Worm (Caenorhabditis elegans) whole organism, L2 larva: Measurements from ENCODE around the gene D1054.1.

Experiments
- C34F6.9 ChIP-seq: fragments of 150-350 bp; optimal IDR thresholded peaks from 2 replicates; lab custom pipeline; 2014; ENCODE audit warnings: missing biosample characterization, missing genetic modification characterization
- F13H6.1 ChIP-seq: sonication (generic microtip); optimal IDR thresholded peaks from 2 replicates; lab custom pipeline; 2016; ENCODE audit warnings: missing genetic modification characterization, missing compliant biosample characterization
- R02D3.7 ChIP-seq: fragments of 150-350 bp; optimal IDR thresholded peaks from 2 replicates; lab custom pipeline; 2014; ENCODE audit warnings: missing biosample characterization, missing genetic modification characterization
- Y55F3AM.14 ChIP-seq: fragments of 200-800 bp; sonication (Bioruptor generic); optimal IDR thresholded peaks from 2 replicates; lab custom pipeline; 2018; ENCODE audit warnings: mild to moderate bottlenecking, missing genetic modification characterization, missing compliant biosample characterization
- ZK546.5 ChIP-seq: sonication (generic microtip); optimal IDR thresholded peaks from 2 replicates; lab custom pipeline; 2017; ENCODE audit warnings: missing biosample characterization, missing genetic modification characterization
- alr-1 ChIP-seq: fragments of 150-350 bp; optimal IDR thresholded peaks from 2 replicates; lab custom pipeline; 2014; ENCODE audit warnings: missing biosample characterization, missing genetic modification characterization
- aly-2 ChIP-seq: fragments of 150-350 bp; optimal IDR thresholded peaks from 2 replicates; lab custom pipeline; 2014; ENCODE audit warnings: missing biosample characterization, missing genetic modification characterization
- ama-1 ChIP-seq: fragments of 150-350 bp; optimal IDR thresholded peaks from 2 replicates; lab custom pipeline; 2018; ENCODE audit warnings: inconsistent platforms
- blmp-1 ChIP-seq: sonication (generic microtip); optimal IDR thresholded peaks from 2 replicates; lab custom pipeline; 2017; ENCODE audit warnings: missing genetic modification characterization, mild to moderate bottlenecking, missing compliant biosample characterization, antibody characterized with exemption, moderate library complexity; ENCODE audit not compliant: insufficient read depth
- ceh-16 ChIP-seq: fragments of 150-350 bp; optimal IDR thresholded peaks from 2 replicates; lab custom pipeline; 2014; ENCODE audit warnings: missing biosample characterization, missing genetic modification characterization
- ceh-82 ChIP-seq: fragments of 150-350 bp; optimal IDR thresholded peaks from 2 replicates; lab custom pipeline; 2014; ENCODE audit warnings: missing biosample characterization, missing genetic modification characterization
- crh-2 ChIP-seq: sonication (generic microtip); optimal IDR thresholded peaks from 2 replicates; lab custom pipeline; 2017; ENCODE audit warnings: missing biosample characterization, missing genetic modification characterization
- dmd-4 ChIP-seq: sonication (generic microtip); optimal IDR thresholded peaks from 2 replicates; lab custom pipeline; 2017; ENCODE audit warnings: missing biosample characterization, missing genetic modification characterization
- egl-27 ChIP-seq: sonication (generic microtip); optimal IDR thresholded peaks from 3 replicates; lab custom pipeline; 2017; ENCODE audit warnings: missing biosample characterization, missing genetic modification reagents, missing genetic modification characterization
- elt-1 ChIP-seq: fragments of 150-350 bp; optimal IDR thresholded peaks from 2 replicates; lab custom pipeline; 2014; ENCODE audit warnings: missing biosample characterization, missing genetic modification characterization
- elt-3 ChIP-seq: sonication (generic microtip); optimal IDR thresholded peaks from 2 replicates; lab custom pipeline; 2017; ENCODE audit warnings: missing biosample characterization, missing genetic modification characterization
- fos-1 ChIP-seq: fragments of 150-350 bp; optimal IDR thresholded peaks from 2 replicates; lab custom pipeline; 2014; ENCODE audit warnings: missing biosample characterization, missing genetic modification characterization
- gmeb-1 ChIP-seq: fragments of 150-350 bp; optimal IDR thresholded peaks from 2 replicates; lab custom pipeline; 2014; ENCODE audit warnings: missing biosample characterization, missing genetic modification characterization
- lin-11 ChIP-seq: fragments of 150-350 bp; sonication (generic microtip); optimal IDR thresholded peaks from 2 replicates; lab custom pipeline; 2014; ENCODE audit warnings: missing biosample characterization, missing genetic modification characterization, inconsistent platforms, mixed read lengths
- lin-13 ChIP-seq: fragments of 150-350 bp; optimal IDR thresholded peaks from 2 replicates; lab custom pipeline; 2014; ENCODE audit warnings: missing biosample characterization, missing genetic modification reagents, missing genetic modification characterization
- lin-39 ChIP-seq: fragments of 150-350 bp; optimal IDR thresholded peaks from 2 replicates; lab custom pipeline; 2014; ENCODE audit warnings: missing biosample characterization, missing genetic modification reagents, missing genetic modification characterization
- lsy-2 ChIP-seq, 2 experiments: fragments of 150-350 bp in 1 of 2; sonication (generic microtip) in 1 of 2; optimal IDR thresholded peaks; 2 replicates each; lab custom pipeline; 2014 to 2017; ENCODE audit warnings: missing biosample characterization in 2 of 2, missing genetic modification characterization in 2 of 2
- mab-5 ChIP-seq: fragments of 150-350 bp; optimal IDR thresholded peaks from 2 replicates; lab custom pipeline; 2014; ENCODE audit warnings: missing biosample characterization, missing genetic modification characterization
- mbf-1 ChIP-seq: sonication (generic microtip); optimal IDR thresholded peaks from 2 replicates; lab custom pipeline; 2017; ENCODE audit warnings: missing biosample characterization, missing genetic modification characterization
- mdl-1 ChIP-seq, 2 experiments: fragments of 150-350 bp in 1 of 2; sonication (generic microtip) in 1 of 2; optimal IDR thresholded peaks; 2 replicates each; lab custom pipeline; 2017; ENCODE audit warnings: missing biosample characterization in 2 of 2, missing genetic modification characterization in 2 of 2
- nhr-10 ChIP-seq: sonication (generic microtip); optimal IDR thresholded peaks from 2 replicates; lab custom pipeline; 2017; ENCODE audit warnings: missing biosample characterization, missing genetic modification characterization
- nhr-11 ChIP-seq: fragments of 150-350 bp; optimal IDR thresholded peaks from 2 replicates; lab custom pipeline; 2014; ENCODE audit warnings: missing biosample characterization, missing genetic modification characterization
- nhr-12 ChIP-seq: fragments of 150-350 bp; optimal IDR thresholded peaks from 2 replicates; lab custom pipeline; 2014; ENCODE audit warnings: missing biosample characterization, missing genetic modification characterization
- nhr-129 ChIP-seq: fragments of 150-350 bp; optimal IDR thresholded peaks from 2 replicates; lab custom pipeline; 2014; ENCODE audit warnings: missing biosample characterization, missing genetic modification characterization
- nhr-21 ChIP-seq: fragments of 150-350 bp; optimal IDR thresholded peaks from 2 replicates; lab custom pipeline; 2014; ENCODE audit warnings: missing biosample characterization, missing genetic modification characterization
- nhr-23 ChIP-seq: fragments of 150-350 bp; optimal IDR thresholded peaks from 2 replicates; lab custom pipeline; 2014; ENCODE audit warnings: missing biosample characterization, missing genetic modification reagents, missing genetic modification characterization
- nhr-237 ChIP-seq: fragments of 150-350 bp; optimal IDR thresholded peaks from 2 replicates; lab custom pipeline; 2014; ENCODE audit warnings: missing biosample characterization, missing genetic modification characterization
- nhr-25 ChIP-seq: fragments of 150-350 bp; sonication (generic microtip); optimal IDR thresholded peaks from 3 replicates; lab custom pipeline; 2014; ENCODE audit warnings: missing biosample characterization, missing genetic modification characterization
- nhr-6 ChIP-seq: fragments of 150-350 bp; optimal IDR thresholded peaks from 2 replicates; lab custom pipeline; 2014; ENCODE audit warnings: missing biosample characterization, missing genetic modification characterization
- nhr-77 ChIP-seq: fragments of 150-350 bp; optimal IDR thresholded peaks from 2 replicates; lab custom pipeline; 2014; ENCODE audit warnings: missing biosample characterization, missing genetic modification characterization
- peb-1 ChIP-seq: fragments of 150-350 bp; optimal IDR thresholded peaks from 2 replicates; lab custom pipeline; 2014; ENCODE audit warnings: missing biosample characterization, missing genetic modification characterization
- sem-4 ChIP-seq: fragments of 150-350 bp; optimal IDR thresholded peaks from 2 replicates; lab custom pipeline; 2014; ENCODE audit warnings: missing biosample characterization, missing genetic modification reagents, missing genetic modification characterization
- skn-1 ChIP-seq: sonication (generic microtip); optimal IDR thresholded peaks from 2 replicates; lab custom pipeline; 2017; ENCODE audit warnings: missing biosample characterization, missing genetic modification characterization
- sma-3 ChIP-seq: sonication (generic microtip); optimal IDR thresholded peaks from 2 replicates; lab custom pipeline; 2016; ENCODE audit warnings: missing genetic modification reagents, missing genetic modification characterization, missing compliant biosample characterization
- sma-9 ChIP-seq, 2 experiments: fragments of 150-350 bp in 1 of 2; sonication (generic microtip) in 1 of 2; optimal IDR thresholded peaks; 2 replicates each; lab custom pipeline; 2014 to 2016; ENCODE audit warnings: missing genetic modification characterization in 2 of 2, mild to moderate bottlenecking in 1 of 2, missing biosample characterization in 1 of 2, missing compliant biosample characterization in 1 of 2, missing genetic modification reagents in 1 of 2, moderate library complexity in 1 of 2
- snpc-4 ChIP-seq: fragments of 150-350 bp; optimal IDR thresholded peaks from 2 replicates; lab custom pipeline; 2014; ENCODE audit warnings: missing biosample characterization, missing genetic modification characterization
- unc-39 ChIP-seq: fragments of 150-350 bp; optimal IDR thresholded peaks from 2 replicates; lab custom pipeline; 2014; ENCODE audit warnings: missing biosample characterization, missing genetic modification characterization
- unc-55 ChIP-seq: fragments of 150-350 bp; sonication (generic microtip); optimal IDR thresholded peaks from 3 replicates; lab custom pipeline; 2014; ENCODE audit warnings: missing biosample characterization, missing genetic modification reagents, missing genetic modification characterization
- unc-62 ChIP-seq: fragments of 150-350 bp; optimal IDR thresholded peaks from 2 replicates; lab custom pipeline; 2014; ENCODE audit warnings: missing biosample characterization, missing genetic modification reagents, missing genetic modification characterization
- zag-1 ChIP-seq: fragments of 150-350 bp; optimal IDR thresholded peaks from 2 replicates; lab custom pipeline; 2014; ENCODE audit warnings: missing biosample characterization, missing genetic modification characterization
- ztf-1 ChIP-seq: fragments of 200-800 bp; sonication (Bioruptor generic); conservative IDR thresholded peaks from 2 replicates; pipeline ENCODE4 v1.3.6; 2022; ENCODE audit warnings: missing genetic modification characterization, missing compliant biosample characterization
- ztf-11 ChIP-seq: sonication (generic microtip); optimal IDR thresholded peaks from 2 replicates; lab custom pipeline; 2017; ENCODE audit warnings: missing biosample characterization, missing genetic modification characterization
- ztf-4 ChIP-seq: fragments of 150-350 bp; optimal IDR thresholded peaks from 2 replicates; lab custom pipeline; 2014; ENCODE audit warnings: missing biosample characterization, missing genetic modification characterization

Gene D1054.1

ce11 chrV:10811763-10812162, 41.7 kb upstream of the D1054.1 start, which contains the start of gene C29A12.22:
C29A12.22 (plus strand) TSS chrV:10812063.
- TF ChIP-seq dmd-4 (tag; lab: Kevin White, UChicago) (no peak), lsy-2 (tag; optimal IDR thresholded peaks at IDR 0.05; lab: Kevin White, UChicago) (no peak), ZK546.5 (no peak)

- TF ChIP-seq nhr-21 (tag; lab: Kevin White, UChicago) = peak; percentile 70
- peak; percentile 62 for TF ChIP-seq egl-27 (tag; lab: Kevin White, UChicago)
- peak; percentile 63 for TF ChIP-seq ceh-16 (tag; lab: Kevin White, UChicago)
- TF ChIP-seq sma-3 (GFP tag; lab: Kevin White, UChicago) = peak; percentile 90
- no peak for TF ChIP-seq elt-1
- TF ChIP-seq lsy-2 (tag; optimal IDR thresholded peaks at IDR 0.05; lab: Kevin White, UChicago) = peak; percentile 72 to 87
- TF ChIP-seq nhr-23 = no peak
- TF ChIP-seq aly-2 = no peak
- no peak for TF ChIP-seq nhr-10 (tag; lab: Kevin White, UChicago)
- peak; percentile 19 for TF ChIP-seq R02D3.7
- TF ChIP-seq snpc-4 (tag; lab: Kevin White, UChicago) = peak; percentile 74
- peak; percentile 85 for TF ChIP-seq sem-4 (tag; lab: Kevin White, UChicago)
- TF ChIP-seq ztf-4 (tag; lab: Kevin White, UChicago) = peak; percentile 83
- TF ChIP-seq ztf-11 (tag; lab: Kevin White, UChicago) = peak; percentile 9
- TF ChIP-seq nhr-237 (tag; lab: Kevin White, UChicago) = peak; percentile 23
- TF ChIP-seq F13H6.1 (tag; lab: Kevin White, UChicago) = peak; percentile 93
- TF ChIP-seq peb-1 (tag; lab: Kevin White, UChicago) = no peak
- peak; percentile 53 for TF ChIP-seq nhr-11
- TF ChIP-seq ama-1 (lab: Kevin White, UChicago) = no peak
- peak; percentile 95 for TF ChIP-seq unc-55 (GFP tag; lab: Kevin White, UChicago)
- TF ChIP-seq alr-1 (tag; lab: Kevin White, UChicago) = peak; percentile 1
- TF ChIP-seq nhr-77 = no peak
- peak; percentile 83 for TF ChIP-seq crh-2 (tag; lab: Kevin White, UChicago)
- no peak for TF ChIP-seq skn-1 (tag; lab: Kevin White, UChicago)
- peak; percentile 62 for TF ChIP-seq nhr-6
- peak; percentile 86 for TF ChIP-seq nhr-129 (tag; lab: Kevin White, UChicago)
- TF ChIP-seq lin-13 (GFP tag; lab: Kevin White, UChicago) = peak; percentile 82
- peak in 1 of 2 experiments; percentile 30 for TF ChIP-seq mdl-1 (tag; optimal IDR thresholded peaks at IDR 0.05; lab: Kevin White, UChicago)
- peak; percentile 50 for TF ChIP-seq ceh-82 (tag; lab: Kevin White, UChicago)
- peak; percentile 56 for TF ChIP-seq zag-1 (tag; lab: Kevin White, UChicago)
- TF ChIP-seq lin-39 (tag; lab: Kevin White, UChicago) = no peak
- TF ChIP-seq unc-39 (tag; lab: Kevin White, UChicago) = no peak
- TF ChIP-seq C34F6.9 (tag; lab: Kevin White, UChicago) = peak; percentile 89
- no peak for TF ChIP-seq ztf-1
- no peak for TF ChIP-seq elt-3 (tag; lab: Kevin White, UChicago)
- peak; percentile 86 for TF ChIP-seq gmeb-1 (tag; lab: Kevin White, UChicago)
- TF ChIP-seq mbf-1 (tag; lab: Kevin White, UChicago) = no peak
- TF ChIP-seq nhr-25 = peak; percentile 91
- no peak for TF ChIP-seq blmp-1 (tag; lab: Kevin White, UChicago)
- peak; percentile 54 for TF ChIP-seq fos-1 (tag; lab: Kevin White, UChicago)
- no peak for TF ChIP-seq unc-62
- no peak for TF ChIP-seq nhr-12 (tag; lab: Kevin White, UChicago)
- peak; percentile 91 for TF ChIP-seq mab-5 (tag; lab: Kevin White, UChicago)
- TF ChIP-seq ZK546.5 = peak; percentile 22
- peak; percentile 96 for TF ChIP-seq sma-9 (GFP tag; optimal IDR thresholded peaks at IDR 0.05; lab: Kevin White, UChicago)
- no peak for TF ChIP-seq sma-9 (tag; optimal IDR thresholded peaks at IDR 0.05; lab: Kevin White, UChicago)
- peak; percentile 88 for TF ChIP-seq lin-11
- peak; percentile 7 for TF ChIP-seq Y55F3AM.14 (GFP tag; lab: Kevin White, UChicago)
Measured at ce11 chrV:10807862-10808327, 37.9 kb upstream of the D1054.1 start, which contains the start of gene plrg-1. plrg-1 (minus strand) TSS chrV:10807912.
